Worm (Caenorhabditis elegans): ENCODE results near the gene T26E4.2.

The T26E4.2 gene

ce11 chrV:15819983-15820382, 38.8 kb downstream of the T26E4.2 start, which contains the start of gene srbc-48:
Gene srbc-48 (plus strand): TSS chrV:15820283.
- no peak for TF ChIP-seq jun-1 (tag; optimal IDR thresholded peaks at IDR 0.05)
- TF ChIP-seq ceh-9 (tag; optimal IDR thresholded peaks at IDR 0.05): no peak
- TF ChIP-seq snpc-4 (tag; optimal IDR thresholded peaks at IDR 0.05): no peak
- TF ChIP-seq ama-1 (optimal IDR thresholded peaks at IDR 0.05): no peak
- TF ChIP-seq nhr-23 (tag; optimal IDR thresholded peaks at IDR 0.05): no peak
- TF ChIP-seq elt-3 (tag; optimal IDR thresholded peaks at IDR 0.05): no peak
- no peak for TF ChIP-seq daf-12 (tag; optimal IDR thresholded peaks at IDR 0.05)
- TF ChIP-seq pha-4 (tag; optimal IDR thresholded peaks at IDR 0.05): no peak
- TF ChIP-seq ztf-4 (tag; optimal IDR thresholded peaks at IDR 0.05): no peak
- TF ChIP-seq fkh-10 (GFP tag; optimal IDR thresholded peaks at IDR 0.05): no peak
- no peak for TF ChIP-seq nhr-43 (tag; optimal IDR thresholded peaks at IDR 0.05; ENCODE audit: poor library complexity, severe bottlenecking)
- no peak for TF ChIP-seq ztf-11 (tag; optimal IDR thresholded peaks at IDR 0.05)
- TF ChIP-seq ceh-16 (tag; optimal IDR thresholded peaks at IDR 0.05): no peak
- no peak for TF ChIP-seq elt-2 (tag; optimal IDR thresholded peaks at IDR 0.05)
- no peak for TF ChIP-seq nhr-237 (tag; optimal IDR thresholded peaks at IDR 0.05)

DNA sequence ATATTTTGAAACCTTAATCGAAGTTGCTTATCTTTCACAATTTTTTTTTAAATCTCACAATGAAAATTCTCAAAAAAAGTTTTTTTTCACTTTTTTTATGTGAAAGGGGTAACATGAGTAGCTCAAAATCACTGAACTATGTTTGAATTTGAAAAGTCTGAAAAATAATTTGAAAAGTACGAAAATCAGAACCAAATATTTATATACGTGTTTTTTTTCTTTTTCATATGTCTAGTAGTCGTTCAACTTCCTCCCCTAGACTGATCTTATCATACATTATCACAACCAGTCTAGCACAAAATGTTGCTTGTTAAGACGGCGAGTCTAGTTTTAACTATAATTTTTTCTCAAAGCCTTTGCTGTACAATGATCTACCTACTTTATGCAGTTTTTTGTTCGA, 40.2 kb downstream of the T26E4.2 start, which contains the start of gene srbc-49:
Gene srbc-49, plus strand, starts transcription at position 301 of the 400 bp plus-strand sequence.
- no peak for TF ChIP-seq nhr-11 (tag; optimal IDR thresholded peaks at IDR 0.05)
- no peak for TF ChIP-seq lin-15B (tag; optimal IDR thresholded peaks at IDR 0.05)
- no peak for TF ChIP-seq nhr-77 (tag; optimal IDR thresholded peaks at IDR 0.05)
- TF ChIP-seq elt-1 (tag; optimal IDR thresholded peaks at IDR 0.05): no peak
- no peak for TF ChIP-seq skn-1 (tag; optimal IDR thresholded peaks at IDR 0.05)
- TF ChIP-seq ceh-82 (tag; optimal IDR thresholded peaks at IDR 0.05): no peak
- TF ChIP-seq nhr-237 (tag; optimal IDR thresholded peaks at IDR 0.05): no peak
- TF ChIP-seq mml-1 (tag; optimal IDR thresholded peaks at IDR 0.05): no peak
- no peak for TF ChIP-seq daf-12 (tag; optimal IDR thresholded peaks at IDR 0.05)
- no peak for TF ChIP-seq elt-2 (tag; optimal IDR thresholded peaks at IDR 0.05)
- no peak for TF ChIP-seq ZK546.5 (tag; optimal IDR thresholded peaks at IDR 0.05)
- no peak for TF ChIP-seq egl-27 (tag; optimal IDR thresholded peaks at IDR 0.05)
- TF ChIP-seq nhr-23 (tag; optimal IDR thresholded peaks at IDR 0.05): no peak

ce11 chrV:15824866-15825265, 43.7 kb downstream of the T26E4.2 start, which contains the start of gene srbc-50:
Gene srbc-50 (minus strand): TSS chrV:15824966.
- TF ChIP-seq ztf-4 (tag; optimal IDR thresholded peaks at IDR 0.05) (no peak), egl-5 (tag; optimal IDR thresholded peaks at IDR 0.05) (no peak), nhr-237 (tag; optimal IDR thresholded peaks at IDR 0.05) (no peak), ztf-11 (tag; optimal IDR thresholded peaks at IDR 0.05) (no peak), nhr-23 (tag; optimal IDR thresholded peaks at IDR 0.05) (no peak), nhr-11 (tag; optimal IDR thresholded peaks at IDR 0.05) (no peak), aly-2 (tag; optimal IDR thresholded peaks at IDR 0.05) (no peak), ceh-28 (tag; optimal IDR thresholded peaks at IDR 0.05) (no peak), pha-4 (tag; optimal IDR thresholded peaks at IDR 0.05) (no peak), nhr-77 (tag; optimal IDR thresholded peaks at IDR 0.05) (no peak), eor-1 (tag; optimal IDR thresholded peaks at IDR 0.05) (no peak), tbx-2 (tag; optimal IDR thresholded peaks at IDR 0.05) (no peak), lin-15B (tag; optimal IDR thresholded peaks at IDR 0.05) (no peak), fos-1 (tag; optimal IDR thresholded peaks at IDR 0.05) (no peak), daf-12 (tag; optimal IDR thresholded peaks at IDR 0.05) (no peak)

DNA sequence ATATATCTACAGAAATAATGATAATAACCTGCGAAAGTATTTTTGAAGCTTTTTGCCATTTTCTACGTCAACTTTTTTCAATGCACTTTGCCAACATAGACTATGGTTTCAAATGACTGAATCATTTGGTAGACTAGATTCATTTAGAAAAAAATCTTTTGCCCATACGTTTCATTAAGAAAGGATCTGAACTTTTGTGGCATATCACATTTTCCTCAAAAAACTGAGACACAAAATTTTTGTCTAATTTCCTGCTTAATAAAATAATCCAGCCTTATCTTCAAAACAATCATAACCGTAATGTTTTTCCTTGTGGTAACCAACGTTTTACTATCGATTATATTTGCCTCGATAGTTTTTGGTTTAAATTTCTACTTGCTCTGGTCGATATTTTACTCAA, 44.9 kb downstream of the T26E4.2 start, which contains the start of gene srbc-51:
Gene srbc-51, plus strand, starts transcription at position 301 of the 400 bp plus-strand sequence.
- TF ChIP-seq lsy-12 (tag; optimal IDR thresholded peaks at IDR 0.05): no peak
- no peak for TF ChIP-seq mdl-1 (tag; optimal IDR thresholded peaks at IDR 0.05)
- no peak for TF ChIP-seq nhr-76 (tag; optimal IDR thresholded peaks at IDR 0.05)
- no peak for TF ChIP-seq elt-1 (tag; optimal IDR thresholded peaks at IDR 0.05)
- no peak for TF ChIP-seq zag-1 (tag; optimal IDR thresholded peaks at IDR 0.05)
- no peak for TF ChIP-seq hmg-11 (tag; optimal IDR thresholded peaks at IDR 0.05)
- no peak for TF ChIP-seq nhr-237 (tag; optimal IDR thresholded peaks at IDR 0.05)
- no peak for TF ChIP-seq lin-15B (tag; optimal IDR thresholded peaks at IDR 0.05)
- no peak for TF ChIP-seq egl-27 (tag; optimal IDR thresholded peaks at IDR 0.05)
- TF ChIP-seq ceh-82 (tag; optimal IDR thresholded peaks at IDR 0.05): no peak
- TF ChIP-seq nhr-23 (tag; optimal IDR thresholded peaks at IDR 0.05): no peak
- TF ChIP-seq snpc-4 (tag; optimal IDR thresholded peaks at IDR 0.05): no peak

- TF ChIP-seq tbx-2 (tag; optimal IDR thresholded peaks at IDR 0.05) (no peak), elt-1 (tag; optimal IDR thresholded peaks at IDR 0.05) (no peak), fkh-2 (tag; optimal IDR thresholded peaks at IDR 0.05) (no peak), ceh-82 (tag; optimal IDR thresholded peaks at IDR 0.05) (no peak), aly-2 (tag; optimal IDR thresholded peaks at IDR 0.05) (no peak), nhr-76 (tag; optimal IDR thresholded peaks at IDR 0.05) (no peak), elt-2 (tag; optimal IDR thresholded peaks at IDR 0.05) (no peak), lin-15B (tag; optimal IDR thresholded peaks at IDR 0.05) (no peak), ztf-11 (tag; optimal IDR thresholded peaks at IDR 0.05) (no peak), lin-39 (tag; optimal IDR thresholded peaks at IDR 0.05) (no peak)
These were observed 48.7 kb downstream of the T26E4.2 start, which contains the start of gene srbc-55 for ce11 chrV:15829907-15830306. Gene srbc-55 (minus strand): TSS chrV:15830007.
